Worm (Caenorhabditis elegans) whole organism, mixed stage, embryonic: ENCODE results near the gene kvs-2.

Experiments used
- M03D4.4 ChIP-seq: sonication (generic microtip); optimal IDR thresholded peaks from 2 replicates; lab custom pipeline; 2017; ENCODE audit warnings: mild to moderate bottlenecking, missing genetic modification characterization, missing compliant biosample characterization
- bed-3 ChIP-seq: fragments of 200-800 bp; sonication (Bioruptor generic); optimal IDR thresholded peaks from 3 replicates; lab custom pipeline; 2018; ENCODE audit warnings: mild to moderate bottlenecking, missing genetic modification characterization, moderate library complexity, missing compliant biosample characterization
- blmp-1 ChIP-seq: fragments of 150-350 bp; optimal IDR thresholded peaks from 2 replicates; lab custom pipeline; 2014; ENCODE audit warnings: missing biosample characterization, missing genetic modification characterization
- ceh-43 ChIP-seq: fragments of 200-800 bp; sonication (Bioruptor generic); optimal IDR thresholded peaks from 2 replicates; lab custom pipeline; 2018; ENCODE audit warnings: mild to moderate bottlenecking, missing genetic modification characterization, moderate library complexity, missing compliant biosample characterization
- ceh-83 ChIP-seq: fragments of 200-800 bp; sonication (Bioruptor generic); optimal IDR thresholded peaks from 2 replicates; lab custom pipeline; 2018; ENCODE audit warnings: mild to moderate bottlenecking, missing genetic modification characterization, missing compliant biosample characterization
- ces-1 ChIP-seq: fragments of 150-350 bp; optimal IDR thresholded peaks from 2 replicates; lab custom pipeline; 2014; ENCODE audit warnings: missing biosample characterization, missing genetic modification reagents, missing genetic modification characterization
- cnd-1 ChIP-seq: fragments of 200-800 bp; sonication (Bioruptor generic); optimal IDR thresholded peaks from 2 replicates; lab custom pipeline; 2018; ENCODE audit warnings: mild to moderate bottlenecking, missing genetic modification characterization, missing compliant biosample characterization
- drap-1 ChIP-seq: fragments of 200-800 bp; sonication (Bioruptor generic); optimal IDR thresholded peaks from 3 replicates; lab custom pipeline; 2018; ENCODE audit warnings: mild to moderate bottlenecking, missing genetic modification characterization, missing compliant biosample characterization
- elt-1 ChIP-seq: sonication (generic microtip); optimal IDR thresholded peaks from 2 replicates; lab custom pipeline; 2017; ENCODE audit warnings: missing genetic modification characterization, mild to moderate bottlenecking, missing compliant biosample characterization, antibody characterized with exemption, moderate library complexity, borderline replicate concordance; ENCODE audit not compliant: insufficient read depth
- elt-3 ChIP-seq: fragments of 150-350 bp; optimal IDR thresholded peaks from 2 replicates; lab custom pipeline; 2014; ENCODE audit warnings: missing biosample characterization, missing genetic modification characterization
- flh-1 ChIP-seq: fragments of 200-800 bp; sonication (Bioruptor generic); optimal IDR thresholded peaks from 2 replicates; lab custom pipeline; 2018; ENCODE audit warnings: mild to moderate bottlenecking, missing genetic modification characterization, moderate library complexity, missing compliant biosample characterization
- ham-2 ChIP-seq: fragments of 200-800 bp; sonication (Bioruptor generic); optimal IDR thresholded peaks from 2 replicates; lab custom pipeline; 2018; ENCODE audit warnings: mild to moderate bottlenecking, missing genetic modification characterization, missing compliant biosample characterization
- hlh-1 ChIP-seq: fragments of 150-350 bp; optimal IDR thresholded peaks from 2 replicates; lab custom pipeline; 2014; ENCODE audit warnings: missing biosample characterization, missing genetic modification reagents, missing genetic modification characterization
- lin-13 ChIP-seq: fragments of 150-350 bp; optimal IDR thresholded peaks from 2 replicates; lab custom pipeline; 2014; ENCODE audit warnings: missing biosample characterization, missing genetic modification characterization
- lin-32 ChIP-seq: fragments of 200-800 bp; sonication (Bioruptor generic); optimal IDR thresholded peaks from 2 replicates; lab custom pipeline; 2018; ENCODE audit warnings: mild to moderate bottlenecking, missing genetic modification characterization, missing compliant biosample characterization
- lsy-2 ChIP-seq: fragments of 150-350 bp; optimal IDR thresholded peaks from 2 replicates; lab custom pipeline; 2014; ENCODE audit warnings: missing biosample characterization, missing genetic modification characterization
- mab-5 ChIP-seq: fragments of 150-350 bp; optimal IDR thresholded peaks from 2 replicates; lab custom pipeline; 2014; ENCODE audit warnings: missing biosample characterization, missing genetic modification characterization
- mls-2 ChIP-seq: sonication (generic microtip); optimal IDR thresholded peaks from 2 replicates; lab custom pipeline; 2016; ENCODE audit warnings: mild to moderate bottlenecking, missing genetic modification characterization, moderate library complexity, missing compliant biosample characterization
- nhr-12 ChIP-seq: fragments of 150-350 bp; optimal IDR thresholded peaks from 2 replicates; lab custom pipeline; 2014; ENCODE audit warnings: missing biosample characterization, missing genetic modification characterization
- nhr-237 ChIP-seq: fragments of 150-350 bp; optimal IDR thresholded peaks from 2 replicates; lab custom pipeline; 2014; ENCODE audit warnings: missing biosample characterization, missing genetic modification characterization
- pha-4 ChIP-seq: fragments of 150-350 bp; optimal IDR thresholded peaks from 2 replicates; lab custom pipeline; 2018; ENCODE audit warnings: missing biosample characterization, missing genetic modification reagents, missing genetic modification characterization
- snpc-4 ChIP-seq: fragments of 150-350 bp; optimal IDR thresholded peaks from 2 replicates; lab custom pipeline; 2014; ENCODE audit warnings: missing biosample characterization, missing genetic modification characterization
- sptf-1 ChIP-seq: sonication (generic microtip); optimal IDR thresholded peaks from 2 replicates; lab custom pipeline; 2017; ENCODE audit warnings: mild to moderate bottlenecking, missing genetic modification characterization, moderate library complexity, missing compliant biosample characterization
- tbx-8 ChIP-seq: fragments of 200-800 bp; sonication (Bioruptor generic); optimal IDR thresholded peaks from 2 replicates; lab custom pipeline; 2018; ENCODE audit warnings: mild to moderate bottlenecking, missing genetic modification characterization, moderate library complexity, missing compliant biosample characterization
- unc-120 ChIP-seq: sonication (generic microtip); optimal IDR thresholded peaks from 2 replicates; lab custom pipeline; 2017; ENCODE audit warnings: missing genetic modification characterization, missing compliant biosample characterization; ENCODE audit not compliant: poor library complexity, severe bottlenecking
- unc-39 ChIP-seq: fragments of 150-350 bp; optimal IDR thresholded peaks from 2 replicates; lab custom pipeline; 2014; ENCODE audit warnings: missing biosample characterization, missing genetic modification characterization
- unc-62 ChIP-seq: fragments of 150-350 bp; optimal IDR thresholded peaks from 2 replicates; lab custom pipeline; 2014; ENCODE audit warnings: missing biosample characterization, missing genetic modification reagents, missing genetic modification characterization
- zip-8 ChIP-seq: fragments of 150-350 bp; optimal IDR thresholded peaks from 2 replicates; lab custom pipeline; 2014; ENCODE audit warnings: missing biosample characterization, missing genetic modification characterization
- ztf-11 ChIP-seq: fragments of 150-350 bp; optimal IDR thresholded peaks from 2 replicates; lab custom pipeline; 2014; ENCODE audit warnings: missing biosample characterization, missing genetic modification characterization

kvs-2 gene

ce11 chrV:10683458-10683857, 47.6 kb downstream of the kvs-2 start:
- TF ChIP-seq blmp-1 (no peak), lin-32 (GFP tag; lab: Kevin White, UChicago) (no peak), elt-1 (no peak), ceh-83 (GFP tag; lab: Kevin White, UChicago) (no peak)

ce11 chrV:10684748-10685147, 48.9 kb downstream of the kvs-2 start:
- TF ChIP-seq ces-1: no peak
- no peak for TF ChIP-seq lin-13
- TF ChIP-seq ztf-11 (tag; lab: Kevin White, UChicago): no peak
- TF ChIP-seq hlh-1 (tag; lab: Kevin White, UChicago): no peak
- no peak for TF ChIP-seq snpc-4 (tag; lab: Kevin White, UChicago)
- no peak for TF ChIP-seq pha-4 (tag; lab: Kevin White, UChicago)
- TF ChIP-seq elt-1: no peak
- no peak for TF ChIP-seq M03D4.4
- no peak for TF ChIP-seq ham-2 (GFP tag; lab: Kevin White, UChicago)
- no peak for TF ChIP-seq nhr-12 (tag; lab: Kevin White, UChicago)

ce11 chrV:10687601-10688000, 51.8 kb downstream of the kvs-2 start, which contains the start of gene F29F11.20:
TSS of gene F29F11.20 (plus strand) at chrV:10687901.
- TF ChIP-seq ceh-43 (GFP tag; lab: Kevin White, UChicago): no peak
- TF ChIP-seq ztf-11 (tag; lab: Kevin White, UChicago): no peak
- TF ChIP-seq M03D4.4: no peak
- no peak for TF ChIP-seq nhr-12 (tag; lab: Kevin White, UChicago)
- TF ChIP-seq ceh-83 (GFP tag; lab: Kevin White, UChicago): no peak
- no peak for TF ChIP-seq unc-62 (GFP tag; lab: Kevin White, UChicago)
- TF ChIP-seq unc-39 (tag; lab: Kevin White, UChicago): no peak
- TF ChIP-seq flh-1 (GFP tag; lab: Kevin White, UChicago): no peak
- TF ChIP-seq mls-2 (tag; lab: Kevin White, UChicago): no peak
- TF ChIP-seq drap-1 (GFP tag; lab: Kevin White, UChicago): no peak
- TF ChIP-seq ham-2 (GFP tag; lab: Kevin White, UChicago): no peak
- TF ChIP-seq lsy-2: no peak
- no peak for TF ChIP-seq cnd-1 (tag; lab: Kevin White, UChicago)
- no peak for TF ChIP-seq ces-1
- TF ChIP-seq snpc-4 (tag; lab: Kevin White, UChicago): no peak
- no peak for TF ChIP-seq lin-32 (GFP tag; lab: Kevin White, UChicago)
- no peak for TF ChIP-seq tbx-8 (GFP tag; lab: Kevin White, UChicago)
- TF ChIP-seq hlh-1 (tag; lab: Kevin White, UChicago): no peak

- TF ChIP-seq mls-2 (tag; lab: Kevin White, UChicago): no peak
- no peak for TF ChIP-seq unc-120 (tag; lab: Kevin White, UChicago)
- no peak for TF ChIP-seq mab-5 (tag; lab: Kevin White, UChicago)
- TF ChIP-seq elt-3 (tag; lab: Kevin White, UChicago): no peak
Measured at ce11 chrV:10691313-10691712, 55.5 kb downstream of the kvs-2 start.

ce11 chrV:10693749-10694148, 57.9 kb downstream of the kvs-2 start:
- TF ChIP-seq pha-4 (tag; lab: Kevin White, UChicago) (no peak), zip-8 (tag; lab: Kevin White, UChicago) (no peak), elt-3 (tag; lab: Kevin White, UChicago) (no peak), bed-3 (GFP tag; lab: Kevin White, UChicago) (no peak), drap-1 (GFP tag; lab: Kevin White, UChicago) (no peak), flh-1 (GFP tag; lab: Kevin White, UChicago) (no peak), sptf-1 (tag; lab: Kevin White, UChicago) (no peak), mab-5 (tag; lab: Kevin White, UChicago) (no peak), nhr-237 (tag; lab: Kevin White, UChicago) (no peak), nhr-12 (tag; lab: Kevin White, UChicago) (no peak), unc-62 (GFP tag; lab: Kevin White, UChicago) (no peak), unc-39 (tag; lab: Kevin White, UChicago) (no peak), ceh-83 (GFP tag; lab: Kevin White, UChicago) (no peak), ham-2 (GFP tag; lab: Kevin White, UChicago) (no peak), tbx-8 (GFP tag; lab: Kevin White, UChicago) (no peak), elt-1 (no peak), hlh-1 (tag; lab: Kevin White, UChicago) (no peak), ces-1 (no peak)
